Fruit fly (Drosophila melanogaster) whole organism, embryonic: ENCODE measurements around the gene Hacd1.

Experiments
- Atf6 ChIP-seq: fragments of 200-800 bp; sonication (Bioruptor generic); IDR thresholded peaks from 2 replicates; pipeline ENCODE4 v1.3.6; 2022; ENCODE audit warnings: missing biosample characterization, missing genetic modification characterization
- BtbVII ChIP-seq: fragments of 200-800 bp; sonication (Bioruptor generic); optimal IDR thresholded peaks from 3 replicates; lab custom pipeline; 2017; ENCODE audit warnings: missing biosample characterization, mild to moderate bottlenecking, missing genetic modification characterization
- CG10366 ChIP-seq: fragments of 200-800 bp; sonication (Bioruptor generic); IDR thresholded peaks from 2 replicates; pipeline ENCODE4 v1.3.6; 2022; ENCODE audit warnings: missing biosample characterization, missing genetic modification characterization
- CG10431 ChIP-seq: fragments of 200-800 bp; sonication (Bioruptor generic); optimal IDR thresholded peaks from 3 replicates; lab custom pipeline; 2018; ENCODE audit warnings: missing biosample characterization, mild to moderate bottlenecking, missing genetic modification characterization
- CG12744 ChIP-seq: fragments of 200-800 bp; sonication (Bioruptor generic); optimal IDR thresholded peaks from 2 replicates; lab custom pipeline; 2016; ENCODE audit warnings: missing biosample characterization, missing genetic modification characterization
- CG12942 ChIP-seq: fragments of 200-800 bp; sonication (Bioruptor generic); optimal IDR thresholded peaks from 3 replicates; lab custom pipeline; 2016; ENCODE audit warnings: missing biosample characterization, missing genetic modification characterization
- CG13424 ChIP-seq: fragments of 200-800 bp; sonication (Bioruptor generic); optimal IDR thresholded peaks from 2 replicates; lab custom pipeline; 2019; ENCODE audit warnings: missing biosample characterization, mild to moderate bottlenecking, missing genetic modification characterization, moderate library complexity
- CG15601 ChIP-seq: fragments of 200-800 bp; sonication (Bioruptor generic); optimal IDR thresholded peaks from 3 replicates; lab custom pipeline; 2019; ENCODE audit warnings: missing biosample characterization, mild to moderate bottlenecking, missing genetic modification characterization, moderate library complexity
- CG16813 ChIP-seq: fragments of 200-800 bp; sonication (Bioruptor generic); IDR thresholded peaks from 3 replicates; pipeline ENCODE4 v1.3.6; 2022; ENCODE audit warnings: missing biosample characterization, missing genetic modification characterization; ENCODE audit not compliant: partially characterized antibody
- CG17385 ChIP-seq: fragments of 200-800 bp; sonication (Bioruptor generic); optimal IDR thresholded peaks from 3 replicates; lab custom pipeline; 2018; ENCODE audit warnings: missing biosample characterization, mild to moderate bottlenecking, missing genetic modification characterization
- CG17612 ChIP-seq: fragments of 200-800 bp; sonication (Bioruptor generic); IDR thresholded peaks from 2 replicates; pipeline ENCODE4 v1.3.6; 2022; ENCODE audit warnings: missing biosample characterization, missing genetic modification characterization
- CG1792 ChIP-seq: fragments of 200-800 bp; sonication (Bioruptor generic); optimal IDR thresholded peaks from 2 replicates; lab custom pipeline; 2016; ENCODE audit warnings: missing biosample characterization, missing genetic modification characterization
- CG18599 ChIP-seq: fragments of 200-800 bp; sonication (Bioruptor generic); optimal IDR thresholded peaks from 3 replicates; lab custom pipeline; 2017; ENCODE audit warnings: missing biosample characterization, missing genetic modification characterization, mild to moderate bottlenecking, moderate library complexity, missing genetic modification reagents
- CG2202 ChIP-seq: fragments of 200-800 bp; sonication (Bioruptor generic); optimal IDR thresholded peaks from 2 replicates; lab custom pipeline; 2018; ENCODE audit warnings: missing biosample characterization, mild to moderate bottlenecking, missing genetic modification characterization
- CG33557 ChIP-seq: fragments of 200-800 bp; sonication (Bioruptor generic); optimal IDR thresholded peaks from 2 replicates; lab custom pipeline; 2019; ENCODE audit warnings: missing biosample characterization, mild to moderate bottlenecking, missing genetic modification characterization, moderate library complexity
- CG5245 ChIP-seq: fragments of 200-800 bp; sonication (Bioruptor generic); optimal IDR thresholded peaks from 3 replicates; lab custom pipeline; 2016; ENCODE audit warnings: missing biosample characterization, missing genetic modification characterization
- CG6254 ChIP-seq: fragments of 200-800 bp; sonication (Bioruptor generic); optimal IDR thresholded peaks from 3 replicates; lab custom pipeline; 2017; ENCODE audit warnings: mild to moderate bottlenecking, missing biosample characterization, missing genetic modification reagents, missing genetic modification characterization
- CG7372 ChIP-seq: fragments of 200-800 bp; sonication (Bioruptor generic); IDR thresholded peaks from 2 replicates; pipeline ENCODE4 v1.3.6; 2022; ENCODE audit warnings: missing biosample characterization, missing genetic modification characterization
- CG9727 ChIP-seq: fragments of 200-800 bp; sonication (Bioruptor generic); optimal IDR thresholded peaks from 3 replicates; lab custom pipeline; 2017; ENCODE audit warnings: missing biosample characterization, mild to moderate bottlenecking, missing genetic modification characterization
- HLH4C ChIP-seq: fragments of 200-800 bp; sonication (Bioruptor generic); IDR thresholded peaks from 3 replicates; pipeline ENCODE4 v1.3.6; 2022; ENCODE audit warnings: missing biosample characterization, missing genetic modification characterization; ENCODE audit not compliant: partially characterized antibody
- HmgZ ChIP-seq: fragments of 200-800 bp; sonication (Bioruptor generic); optimal IDR thresholded peaks from 2 replicates; lab custom pipeline; 2018; ENCODE audit warnings: missing biosample characterization, mild to moderate bottlenecking, missing genetic modification characterization
- Hmr ChIP-seq: fragments of 200-800 bp; sonication (Bioruptor generic); optimal IDR thresholded peaks from 3 replicates; lab custom pipeline; 2017; ENCODE audit warnings: mild to moderate bottlenecking, missing biosample characterization, missing genetic modification reagents, missing genetic modification characterization
- Hr39 ChIP-seq: fragments of >200 bp; optimal IDR thresholded peaks from 2 replicates; lab custom pipeline; 2017
- Mes4 ChIP-seq: fragments of 200-800 bp; sonication (Bioruptor generic); optimal IDR thresholded peaks from 2 replicates; lab custom pipeline; 2016; ENCODE audit warnings: missing biosample characterization, missing genetic modification characterization
- Nf-YC ChIP-seq: fragments of 200-800 bp; optimal IDR thresholded peaks from 3 replicates; lab custom pipeline; 2019; ENCODE audit warnings: missing biosample characterization, mild to moderate bottlenecking, missing genetic modification characterization, moderate library complexity
- Optix ChIP-seq: fragments of 200-800 bp; sonication (Bioruptor generic); IDR thresholded peaks from 3 replicates; pipeline ENCODE4 v1.3.6; 2022; ENCODE audit warnings: missing biosample characterization, missing genetic modification characterization
- Side ChIP-seq: fragments of 200-800 bp; sonication (Bioruptor generic); optimal IDR thresholded peaks from 2 replicates; lab custom pipeline; 2016; ENCODE audit warnings: missing biosample characterization, missing genetic modification characterization
- Sry-β ChIP-seq: fragments of 200-800 bp; sonication (Bioruptor generic); optimal IDR thresholded peaks from 2 replicates; lab custom pipeline; 2018; ENCODE audit warnings: missing biosample characterization, mild to moderate bottlenecking, missing genetic modification characterization, moderate library complexity
- Taf1 ChIP-seq: fragments of 200-800 bp; sonication (Bioruptor generic); IDR thresholded peaks from 2 replicates; pipeline ENCODE4 v1.3.6; 2022; ENCODE audit warnings: missing biosample characterization, missing genetic modification characterization
- ab ChIP-seq: fragments of 200-800 bp; sonication (Bioruptor generic); optimal IDR thresholded peaks from 2 replicates; lab custom pipeline; 2016; ENCODE audit warnings: missing biosample characterization, missing genetic modification characterization
- chn ChIP-seq: fragments of 200-800 bp; sonication (Bioruptor generic); optimal IDR thresholded peaks from 2 replicates; lab custom pipeline; 2016; ENCODE audit warnings: missing biosample characterization, missing genetic modification characterization
- crp ChIP-seq, 2 experiments: fragments of 200-800 bp; sonication (Bioruptor generic); optimal IDR thresholded peaks; 2 replicates in 1 of 2; 3 replicates in 1 of 2; lab custom pipeline; 2017; ENCODE audit warnings: missing biosample characterization in 2 of 2, missing genetic modification characterization in 2 of 2, mild to moderate bottlenecking in 1 of 2, moderate library complexity in 1 of 2
- dmrt99B ChIP-seq: fragments of 200-800 bp; sonication (Bioruptor generic); optimal IDR thresholded peaks from 2 replicates; lab custom pipeline; 2018; ENCODE audit warnings: missing biosample characterization, mild to moderate bottlenecking, missing genetic modification characterization, moderate library complexity
- dysf ChIP-seq: fragments of 200-800 bp; sonication (Bioruptor generic); IDR thresholded peaks from 3 replicates; pipeline ENCODE4 v1.3.6; 2022; ENCODE audit warnings: missing biosample characterization, missing genetic modification characterization
- esg ChIP-seq: fragments of 200-800 bp; sonication (Bioruptor generic); conservative IDR thresholded peaks from 2 replicates; pipeline ENCODE4 v1.3.6; 2022; ENCODE audit warnings: missing biosample characterization, missing genetic modification characterization
- eve ChIP-seq, 2 experiments: fragments of >200 bp; optimal IDR thresholded peaks; 2 replicates each; lab custom pipeline; 2017; ENCODE audit warnings: missing biosample characterization in 2 of 2, missing genetic modification characterization in 2 of 2
- exex ChIP-seq: fragments of 200-800 bp; sonication (Bioruptor generic); optimal IDR thresholded peaks from 4 replicates; lab custom pipeline; 2018; ENCODE audit warnings: missing biosample characterization, mild to moderate bottlenecking, missing genetic modification characterization, moderate library complexity
- gem ChIP-seq: fragments of 200-800 bp; sonication (Bioruptor generic); optimal IDR thresholded peaks from 2 replicates; lab custom pipeline; 2019; ENCODE audit warnings: missing biosample characterization, mild to moderate bottlenecking, missing genetic modification characterization, moderate library complexity
- gro ChIP-seq: fragments of 200-800 bp; sonication (Bioruptor generic); optimal IDR thresholded peaks from 2 replicates; lab custom pipeline; 2016; ENCODE audit warnings: missing biosample characterization, missing genetic modification characterization
- insv ChIP-seq, 2 experiments: fragments of 200-800 bp; sonication (Bioruptor generic); optimal IDR thresholded peaks; 3 replicates each; lab custom pipeline; 2016 to 2018; ENCODE audit warnings: missing biosample characterization in 2 of 2, missing genetic modification characterization in 2 of 2
- knrl ChIP-seq: fragments of 200-800 bp; sonication (Bioruptor generic); IDR thresholded peaks from 3 replicates; pipeline ENCODE4 v1.3.6; 2022; ENCODE audit warnings: missing biosample characterization, missing genetic modification characterization; ENCODE audit not compliant: partially characterized antibody
- odd ChIP-seq: fragments of 200-800 bp; sonication (Bioruptor generic); optimal IDR thresholded peaks from 2 replicates; lab custom pipeline; 2017; ENCODE audit warnings: missing biosample characterization, mild to moderate bottlenecking, missing genetic modification characterization
- pan ChIP-seq, 4 experiments: fragments of >200 bp in 3 of 4; fragments of 200-800 bp in 1 of 4; sonication (Bioruptor generic) in 1 of 4; optimal IDR thresholded peaks in 3 of 4; IDR thresholded peaks in 1 of 4; 2 replicates each; pipeline versions ENCODE4 v1.3.6 to Lab custom; 2017 to 2022; ENCODE audit warnings: missing biosample characterization in 2 of 4, missing genetic modification characterization in 2 of 4, mixed read lengths in 1 of 4
- row ChIP-seq: fragments of 200-800 bp; sonication (Bioruptor generic); IDR thresholded peaks from 3 replicates; pipeline ENCODE4 v1.3.6; 2022; ENCODE audit warnings: missing biosample characterization, missing genetic modification characterization
- sc ChIP-seq, 3 experiments: fragments of >200 bp in 2 of 3; fragments of 200-800 bp in 1 of 3; sonication (Bioruptor generic) in 1 of 3; optimal IDR thresholded peaks; 2 replicates in 2 of 3; 3 replicates in 1 of 3; lab custom pipeline; 2017; ENCODE audit warnings: mild to moderate bottlenecking in 1 of 3, missing biosample characterization in 1 of 3, missing genetic modification characterization in 1 of 3, missing genetic modification reagents in 1 of 3
- trem ChIP-seq: fragments of 200-800 bp; optimal IDR thresholded peaks from 3 replicates; lab custom pipeline; 2019; ENCODE audit warnings: missing biosample characterization, mild to moderate bottlenecking, missing genetic modification characterization, moderate library complexity
- unpg ChIP-seq: fragments of 200-800 bp; sonication (Bioruptor generic); optimal IDR thresholded peaks from 3 replicates; lab custom pipeline; 2018; ENCODE audit warnings: missing biosample characterization, mild to moderate bottlenecking, missing genetic modification characterization, moderate library complexity
- wdn ChIP-seq: fragments of 200-800 bp; sonication (Bioruptor generic); IDR thresholded peaks from 2 replicates; pipeline ENCODE4 v1.3.6; 2022; ENCODE audit warnings: missing biosample characterization, missing genetic modification characterization

The Hacd1 gene

DNA sequence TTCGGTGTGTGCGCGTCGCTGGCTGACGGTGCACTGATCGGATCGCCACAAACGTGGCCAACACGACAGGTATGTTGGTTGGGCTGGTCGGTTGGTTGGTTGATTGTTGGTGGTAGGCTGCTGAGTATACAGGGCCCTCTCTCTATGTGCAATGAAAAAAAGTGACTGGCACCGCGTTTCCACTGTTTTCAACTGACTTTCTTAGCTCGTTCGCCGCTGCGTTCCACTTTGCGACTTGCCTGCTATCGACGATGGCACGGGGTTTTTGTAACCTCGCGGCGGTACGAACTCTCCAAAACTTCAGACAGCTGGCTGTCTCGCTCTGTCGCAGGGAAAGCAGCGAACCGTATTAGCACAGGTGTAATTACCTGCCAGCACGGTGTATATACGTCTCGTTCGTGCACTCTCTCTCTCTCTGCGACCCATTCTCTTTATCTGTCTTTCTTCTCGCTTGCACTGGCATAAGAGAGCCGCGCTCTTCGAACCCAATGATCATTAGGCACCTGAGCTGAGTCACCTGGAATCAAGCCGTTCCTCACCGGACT lies 31.1 kb downstream of the Hacd1 start (continued):
- TF ChIP-seq Taf1 (GFP tag; lab: Robert Waterston, UW) (no peak), pan (optimal IDR thresholded peaks at IDR 0.05; lab: Kevin White, UChicago) (no peak), pan (GFP tag; optimal IDR thresholded peaks at IDR 0.05 in 1 of 2, IDR thresholded peaks at IDR 0.05 in 1 of 2) (peak in 1 of 2 experiments; percentile 28), unpg (GFP tag; lab: Kevin White, UChicago) (peak; percentile 30), eve (GFP tag; optimal IDR thresholded peaks at IDR 0.05; lab: Kevin White, UChicago) (no peak), esg (GFP tag; lab: Robert Waterston, UW) (0 out of 2 replicates have a peak, but pooled peaks have one; percentile 22), dysf (GFP tag; lab: Robert Waterston, UW) (no peak), odd (GFP tag; lab: Kevin White, UChicago) (no peak), gem (tag; lab: Kevin White, UChicago) (no peak), ab (GFP tag; lab: Kevin White, UChicago) (peak; percentile 36), CG33557 (GFP tag; lab: Kevin White, UChicago) (no peak), CG12744 (GFP tag; lab: Kevin White, UChicago) (no peak), Hr39 (no peak), CG12942 (GFP tag; lab: Kevin White, UChicago) (no peak), CG7372 (GFP tag; lab: Robert Waterston, UW) (no peak), HmgZ (tag; lab: Kevin White, UChicago) (peak; percentile 69), Side (GFP tag; lab: Kevin White, UChicago) (peak; percentile 25), trem (tag; lab: Kevin White, UChicago) (no peak), gro (GFP tag; lab: Kevin White, UChicago) (no peak), CG13424 (tag; lab: Kevin White, UChicago) (peak; percentile 0), Optix (GFP tag; lab: Robert Waterston, UW) (0 out of 3 replicates have a peak, but pooled peaks have one; percentile 35), crp (GFP tag; optimal IDR thresholded peaks at IDR 0.05; lab: Kevin White, UChicago) (no peak), CG18599 (GFP tag; lab: Kevin White, UChicago) (peak; percentile 40), CG17385 (GFP tag; lab: Kevin White, UChicago) (no peak), Sry-β (GFP tag; lab: Kevin White, UChicago) (no peak), CG15601 (tag; lab: Kevin White, UChicago) (peak; percentile 61), CG10431 (GFP tag; lab: Kevin White, UChicago) (no peak), row (GFP tag; lab: Robert Waterston, UW) (peak; percentile 40; the same call in 2 of the 3 replicates), insv (GFP tag; optimal IDR thresholded peaks at IDR 0.05; lab: Kevin White, UChicago) (peak in 1 of 2 experiments; percentile 51), CG1792 (GFP tag; lab: Kevin White, UChicago) (no peak), CG5245 (no peak), Hmr (GFP tag; lab: Kevin White, UChicago) (peak; percentile 56), CG6254 (GFP tag; lab: Kevin White, UChicago) (no peak), Atf6 (peak; percentile 55), chn (GFP tag; lab: Kevin White, UChicago) (peak; percentile 17), Mes4 (GFP tag; lab: Kevin White, UChicago) (no peak), CG9727 (no peak), exex (tag; lab: Kevin White, UChicago) (peak; percentile 83), CG17612 (GFP tag; lab: Robert Waterston, UW) (no peak), CG16813 (GFP tag; lab: Robert Waterston, UW) (peak; percentile 27; the same call in 1 of the 3 replicates), HLH4C (GFP tag; lab: Robert Waterston, UW) (0 out of 3 replicates have a peak, but pooled peaks have one; percentile 39), Nf-YC (tag; lab: Kevin White, UChicago) (peak; percentile 73), sc (optimal IDR thresholded peaks at IDR 0.05; lab: Kevin White, UChicago) (no peak), sc (GFP tag; optimal IDR thresholded peaks at IDR 0.05; lab: Kevin White, UChicago) (peak; percentile 19), CG10366 (GFP tag; lab: Robert Waterston, UW) (peak; percentile 77), knrl (GFP tag; lab: Robert Waterston, UW) (peak; percentile 43; the same call in 1 of the 3 replicates), dmrt99B (peak; percentile 8), BtbVII (GFP tag; lab: Kevin White, UChicago) (no peak), wdn (GFP tag; lab: Robert Waterston, UW) (no peak; the same call in 1 of the 2 replicates), CG2202 (tag; lab: Kevin White, UChicago) (no peak)
